Worm (Caenorhabditis elegans): ENCODE measurements around the gene clec-255.

The clec-255 gene

ce11 chrV:18808621-18809020 is 38.1 kb upstream of the clec-255 start, which contains the start of gene C54E10.6:
TSS of gene C54E10.6 (minus strand) at chrV:18808729.
- TF ChIP-seq hmg-1.2 (GFP tag; IDR thresholded peaks at IDR 0.05) (peak; percentile 63; the same call in 1 of the 2 replicates), efl-1 (GFP tag; optimal IDR thresholded peaks at IDR 0.05) (no peak), zfh-2 (GFP tag; conservative IDR thresholded peaks at IDR 0.05) (0 out of 2 replicates have a peak, but pooled peaks have one; percentile 38)

DNA sequence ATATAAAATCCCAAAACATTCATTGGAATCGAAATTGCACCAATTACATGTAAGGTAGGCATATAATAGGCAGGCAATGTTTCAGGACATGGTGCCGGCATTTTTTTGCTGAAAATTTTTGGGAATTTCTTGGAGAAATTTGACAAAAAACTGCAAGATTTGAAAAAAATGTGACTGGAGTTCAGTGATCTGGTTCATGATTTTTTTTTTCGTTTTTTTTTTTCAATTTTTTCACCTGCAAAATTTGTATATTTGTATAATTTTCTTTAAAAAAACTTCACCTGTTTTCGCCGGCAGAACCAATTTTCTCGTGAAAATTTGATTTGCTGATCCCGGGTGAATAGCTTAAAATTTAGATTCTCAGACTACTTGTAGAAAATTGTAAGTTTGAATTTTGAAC is 35.9 kb upstream of the clec-255 start, which contains the start of gene sri-10:
TSS of gene sri-10 (minus strand) at position 101 of the 400 bp plus-strand sequence.
- TF ChIP-seq dpl-1 (GFP tag; optimal IDR thresholded peaks at IDR 0.05) (no peak), let-526 (GFP tag; IDR thresholded peaks at IDR 0.05) (no peak), B0019.2 (GFP tag; conservative IDR thresholded peaks at IDR 0.05) (no peak), snpc-4 (GFP tag; optimal IDR thresholded peaks at IDR 0.05) (no peak), snpc-4 (tag; optimal IDR thresholded peaks at IDR 0.05) (no peak), sea-2 (GFP tag; IDR thresholded peaks at IDR 0.05) (no peak), dox-1 (GFP tag; IDR thresholded peaks at IDR 0.05) (no peak), C17E4.6 (GFP tag; IDR thresholded peaks at IDR 0.05) (no peak), unc-62 (GFP tag; optimal IDR thresholded peaks at IDR 0.05) (no peak), rpc-1 (optimal IDR thresholded peaks at IDR 0.05) (no peak), rpc-1 (tag; optimal IDR thresholded peaks at IDR 0.05) (no peak), ccch-3 (GFP tag; optimal IDR thresholded peaks at IDR 0.05) (no peak), repo-1 (tag; optimal IDR thresholded peaks at IDR 0.05) (no peak), madf-8 (GFP tag; conservative IDR thresholded peaks at IDR 0.05) (no peak), athp-1 (tag; optimal IDR thresholded peaks at IDR 0.05) (no peak), hmg-1.2 (GFP tag; IDR thresholded peaks at IDR 0.05) (no peak), tbp1 (GFP tag; optimal IDR thresholded peaks at IDR 0.05) (no peak), nfya-1 (tag; optimal IDR thresholded peaks at IDR 0.05; ENCODE audit: borderline replicate concordance, insufficient read depth) (no peak), ceh-100 (GFP tag; IDR thresholded peaks at IDR 0.05) (no peak), ekl-4 (GFP tag; IDR thresholded peaks at IDR 0.05) (no peak), hmg-20 (GFP tag; IDR thresholded peaks at IDR 0.05) (no peak), F49E8.2 (tag; optimal IDR thresholded peaks at IDR 0.05; ENCODE audit: insufficient read depth) (no peak)

DNA sequence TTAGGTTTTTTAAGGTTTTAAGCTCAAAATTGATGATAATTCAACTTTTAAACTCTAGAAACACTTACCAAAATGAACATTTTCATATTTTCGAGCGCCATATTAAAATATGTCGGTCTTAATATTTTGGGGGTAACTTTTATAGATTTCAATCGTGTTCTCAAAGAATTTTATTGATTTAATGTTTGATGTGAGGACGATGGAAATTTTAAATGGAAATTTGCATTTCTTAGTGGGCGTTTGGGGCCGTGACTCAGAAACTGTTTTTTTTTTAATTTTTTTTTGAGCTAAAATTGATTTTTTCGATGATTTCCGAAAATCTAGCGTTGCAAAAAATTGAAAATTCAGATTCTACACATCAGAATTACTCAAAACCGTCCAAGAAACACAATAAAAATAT is 32.7 kb upstream of the clec-255 start, which contains the start of gene C54E10.10:
TSS of gene C54E10.10 (minus strand) at position 101 of the 400 bp plus-strand sequence.
- TF ChIP-seq ekl-4 (GFP tag; IDR thresholded peaks at IDR 0.05), result no peak
- no peak for TF ChIP-seq F52B5.7 (tag; optimal IDR thresholded peaks at IDR 0.05)
- TF ChIP-seq nhr-27 (tag; optimal IDR thresholded peaks at IDR 0.05), result no peak
- no peak for TF ChIP-seq F10E7.11 (tag; optimal IDR thresholded peaks at IDR 0.05)
- no peak for TF ChIP-seq unc-62 (GFP tag; optimal IDR thresholded peaks at IDR 0.05)
- no peak for TF ChIP-seq die-1 (tag; optimal IDR thresholded peaks at IDR 0.05)
- TF ChIP-seq cebp-2 (GFP tag; IDR thresholded peaks at IDR 0.05), result no peak
- TF ChIP-seq madf-6 (GFP tag; IDR thresholded peaks at IDR 0.05), result no peak
- TF ChIP-seq pbrm-1 (GFP tag; IDR thresholded peaks at IDR 0.05), result no peak
- TF ChIP-seq snpc-1.3 (tag; optimal IDR thresholded peaks at IDR 0.05; ENCODE audit: insufficient read depth), result no peak
- no peak for TF ChIP-seq xnd-1 (tag; optimal IDR thresholded peaks at IDR 0.05)
- TF ChIP-seq atf-7 (tag; optimal IDR thresholded peaks at IDR 0.05), result no peak
- TF ChIP-seq C06A6.2 (GFP tag; conservative IDR thresholded peaks at IDR 0.05), result no peak
- TF ChIP-seq F39B2.1 (GFP tag; IDR thresholded peaks at IDR 0.05), result no peak
- no peak for TF ChIP-seq Y56A3A.18 (GFP tag; IDR thresholded peaks at IDR 0.05)
